Worm (Caenorhabditis elegans) whole organism, L1 larva: ENCODE measurements around the gene rab-19.

ENCODE experiments used
- C04F5.9 ChIP-seq: sonication (generic microtip); optimal IDR thresholded peaks from 2 replicates; lab custom pipeline; 2016; ENCODE audit warnings: missing genetic modification characterization, missing compliant biosample characterization
- C34B4.2 ChIP-seq: sonication (generic microtip); optimal IDR thresholded peaks from 2 replicates; lab custom pipeline; 2017; ENCODE audit warnings: mild to moderate bottlenecking, missing genetic modification characterization, missing compliant biosample characterization
- F16B12.6 ChIP-seq: fragments of 150-350 bp; optimal IDR thresholded peaks from 2 replicates; lab custom pipeline; 2014; ENCODE audit warnings: missing biosample characterization, missing genetic modification characterization
- Y116A8C.19 ChIP-seq: sonication (generic microtip); optimal IDR thresholded peaks from 2 replicates; lab custom pipeline; 2016; ENCODE audit warnings: missing compliant biosample characterization, missing genetic modification characterization, borderline replicate concordance
- aha-1 ChIP-seq: fragments of 150-350 bp; optimal IDR thresholded peaks from 2 replicates; lab custom pipeline; 2014; ENCODE audit warnings: missing biosample characterization, missing genetic modification characterization
- alr-1 ChIP-seq: fragments of 200-800 bp; sonication (Bioruptor generic); optimal IDR thresholded peaks from 2 replicates; lab custom pipeline; 2018; ENCODE audit warnings: borderline replicate concordance, mild to moderate bottlenecking, missing genetic modification characterization, missing compliant biosample characterization
- aly-2 ChIP-seq: fragments of 150-350 bp; optimal IDR thresholded peaks from 2 replicates; lab custom pipeline; 2014; ENCODE audit warnings: missing biosample characterization, missing genetic modification characterization
- ama-1 ChIP-seq: fragments of 150-350 bp; optimal IDR thresholded peaks from 2 replicates; lab custom pipeline; 2014
- blmp-1 ChIP-seq: fragments of 150-350 bp; optimal IDR thresholded peaks from 2 replicates; lab custom pipeline; 2014; ENCODE audit warnings: missing biosample characterization, missing genetic modification characterization
- ceh-8 ChIP-seq: fragments of 200-800 bp; sonication (Bioruptor generic); optimal IDR thresholded peaks from 2 replicates; lab custom pipeline; 2018; ENCODE audit warnings: mild to moderate bottlenecking, missing genetic modification characterization, moderate library complexity, missing compliant biosample characterization
- ceh-82 ChIP-seq, 3 experiments: fragments of 150-350 bp in 1 of 3; sonication (generic microtip) in 2 of 3; optimal IDR thresholded peaks; 2 replicates each; lab custom pipeline; 2014 to 2017; ENCODE audit warnings: missing biosample characterization in 3 of 3, missing genetic modification characterization in 3 of 3
- ceh-88 ChIP-seq: fragments of 200-800 bp; sonication (Bioruptor generic); IDR thresholded peaks from 2 replicates; pipeline ENCODE4 v1.3.6; 2022; ENCODE audit warnings: missing genetic modification characterization, missing compliant biosample characterization
- ceh-90 ChIP-seq: sonication (generic microtip); optimal IDR thresholded peaks from 2 replicates; lab custom pipeline; 2016; ENCODE audit warnings: missing genetic modification characterization, missing compliant biosample characterization
- dpl-1 ChIP-seq, 3 experiments: fragments of 150-350 bp in 2 of 3; sonication (generic microtip) in 1 of 3; optimal IDR thresholded peaks; 2 replicates each; lab custom pipeline; 2014 to 2017; ENCODE audit warnings: missing biosample characterization in 3 of 3, missing genetic modification characterization in 3 of 3, missing genetic modification reagents in 3 of 3
- dsc-1 ChIP-seq: sonication (generic microtip); optimal IDR thresholded peaks from 2 replicates; lab custom pipeline; 2016; ENCODE audit warnings: mild to moderate bottlenecking, missing genetic modification characterization, missing compliant biosample characterization
- efl-3 ChIP-seq: fragments of 200-800 bp; sonication (Bioruptor generic); optimal IDR thresholded peaks from 2 replicates; lab custom pipeline; 2018; ENCODE audit warnings: mild to moderate bottlenecking, missing genetic modification characterization, missing compliant biosample characterization
- egl-13 ChIP-seq: sonication (generic microtip); optimal IDR thresholded peaks from 2 replicates; lab custom pipeline; 2016; ENCODE audit warnings: missing genotype, missing genetic modification reagents, missing genetic modification characterization, missing compliant biosample characterization
- egl-27 ChIP-seq, 2 experiments: fragments of 150-350 bp in 1 of 2; sonication (generic microtip); optimal IDR thresholded peaks; 3 replicates each; lab custom pipeline; 2017 to 2018; ENCODE audit warnings: missing biosample characterization in 2 of 2, missing genetic modification characterization in 2 of 2, missing genetic modification reagents in 2 of 2
- elt-3 ChIP-seq, 6 experiments: fragments of 150-350 bp in 1 of 6; sonication (generic microtip); optimal IDR thresholded peaks; 2 replicates each; lab custom pipeline; 2017 to 2018; ENCODE audit warnings: missing biosample characterization in 6 of 6, missing genetic modification characterization in 6 of 6, inconsistent platforms in 1 of 6
- ets-5 ChIP-seq: fragments of 200-800 bp; sonication (Bioruptor generic); IDR thresholded peaks from 2 replicates; pipeline ENCODE4 v1.3.6; 2022; ENCODE audit warnings: missing genetic modification characterization, missing compliant biosample characterization
- fkh-4 ChIP-seq: sonication (generic microtip); optimal IDR thresholded peaks from 2 replicates; lab custom pipeline; 2016; ENCODE audit warnings: missing compliant biosample characterization, missing genetic modification characterization, borderline replicate concordance
- fos-1 ChIP-seq: fragments of 150-350 bp; optimal IDR thresholded peaks from 2 replicates; lab custom pipeline; 2014; ENCODE audit warnings: missing biosample characterization, missing genetic modification characterization
- hlh-4 ChIP-seq: sonication (generic microtip); optimal IDR thresholded peaks from 2 replicates; lab custom pipeline; 2016; ENCODE audit warnings: mild to moderate bottlenecking, missing genetic modification characterization, missing compliant biosample characterization
- hpl-2 ChIP-seq: fragments of 150-350 bp; optimal IDR thresholded peaks from 2 replicates; lab custom pipeline; 2014; ENCODE audit warnings: missing biosample characterization, missing genetic modification reagents, missing genetic modification characterization
- irx-1 ChIP-seq: sonication (generic microtip); optimal IDR thresholded peaks from 2 replicates; lab custom pipeline; 2016; ENCODE audit warnings: missing genetic modification characterization, missing compliant biosample characterization
- lin-13 ChIP-seq: fragments of 150-350 bp; optimal IDR thresholded peaks from 2 replicates; lab custom pipeline; 2014; ENCODE audit warnings: missing biosample characterization, missing genetic modification reagents, missing genetic modification characterization
- lin-15B ChIP-seq: fragments of 150-350 bp; sonication (generic microtip); optimal IDR thresholded peaks from 3 replicates; lab custom pipeline; 2014; ENCODE audit warnings: missing biosample characterization, missing genetic modification characterization
- lin-35 ChIP-seq, 2 experiments: fragments of 150-350 bp; optimal IDR thresholded peaks; 2 replicates each; lab custom pipeline; 2014; ENCODE audit warnings: missing biosample characterization in 2 of 2, missing genetic modification characterization in 2 of 2, missing genetic modification reagents in 2 of 2
- lin-39 ChIP-seq: fragments of 150-350 bp; optimal IDR thresholded peaks from 2 replicates; lab custom pipeline; 2014; ENCODE audit warnings: missing biosample characterization, missing genetic modification reagents, missing genetic modification characterization
- mab-9 ChIP-seq: fragments of 200-800 bp; sonication (Bioruptor generic); IDR thresholded peaks from 2 replicates; pipeline ENCODE4 v1.3.6; 2022; ENCODE audit warnings: missing genetic modification reagents, missing genetic modification characterization, missing compliant biosample characterization
- mef-2 ChIP-seq: fragments of 150-350 bp; optimal IDR thresholded peaks from 2 replicates; lab custom pipeline; 2014; ENCODE audit warnings: missing biosample characterization, missing genetic modification characterization
- nhr-19 ChIP-seq: fragments of 200-800 bp; sonication (Bioruptor generic); conservative IDR thresholded peaks from 2 replicates; pipeline ENCODE4 v1.3.6; 2022; ENCODE audit warnings: missing genetic modification characterization, missing compliant biosample characterization
- nhr-20 ChIP-seq: sonication (generic microtip); optimal IDR thresholded peaks from 2 replicates; lab custom pipeline; 2016; ENCODE audit warnings: mild to moderate bottlenecking, missing genetic modification characterization, missing compliant biosample characterization
- nhr-237 ChIP-seq: fragments of 150-350 bp; optimal IDR thresholded peaks from 2 replicates; lab custom pipeline; 2014; ENCODE audit warnings: missing biosample characterization, missing genetic modification characterization
- nhr-28 ChIP-seq: fragments of 150-350 bp; optimal IDR thresholded peaks from 2 replicates; lab custom pipeline; 2014; ENCODE audit warnings: missing biosample characterization, missing genetic modification characterization
- nhr-71 ChIP-seq: sonication (generic microtip); optimal IDR thresholded peaks from 2 replicates; lab custom pipeline; 2016; ENCODE audit warnings: mild to moderate bottlenecking, missing genetic modification characterization, moderate library complexity, missing compliant biosample characterization
- nhr-76 ChIP-seq: sonication (generic microtip); optimal IDR thresholded peaks from 2 replicates; lab custom pipeline; 2017; ENCODE audit warnings: missing biosample characterization, missing genetic modification characterization
- nhr-77 ChIP-seq: fragments of 150-350 bp; optimal IDR thresholded peaks from 2 replicates; lab custom pipeline; 2014; ENCODE audit warnings: missing biosample characterization, missing genetic modification characterization
- nhr-85 ChIP-seq: sonication (generic microtip); peaks from one replicate; lab custom pipeline; 2016; ENCODE audit warnings: missing genetic modification characterization, inconsistent platforms, missing compliant biosample characterization
- nhr-90 ChIP-seq: sonication (generic microtip); optimal IDR thresholded peaks from 2 replicates; lab custom pipeline; 2016; ENCODE audit warnings: mild to moderate bottlenecking, missing genetic modification characterization, missing compliant biosample characterization; ENCODE audit not compliant: poor library complexity
- pag-3 ChIP-seq: sonication (generic microtip); optimal IDR thresholded peaks from 2 replicates; lab custom pipeline; 2017; ENCODE audit warnings: missing genetic modification characterization, mild to moderate bottlenecking, missing compliant biosample characterization, antibody characterized with exemption, borderline replicate concordance; ENCODE audit not compliant: insufficient read depth
- pax-3 ChIP-seq: fragments of 200-800 bp; sonication (Bioruptor generic); optimal IDR thresholded peaks from 2 replicates; lab custom pipeline; 2018; ENCODE audit warnings: mild to moderate bottlenecking, missing genetic modification characterization, moderate library complexity, missing compliant biosample characterization
- rnt-1 ChIP-seq: sonication (generic microtip); optimal IDR thresholded peaks from 2 replicates; lab custom pipeline; 2016; ENCODE audit warnings: mild to moderate bottlenecking, missing genetic modification characterization, moderate library complexity, missing compliant biosample characterization
- snu-23 ChIP-seq: sonication (generic microtip); optimal IDR thresholded peaks from 2 replicates; lab custom pipeline; 2016; ENCODE audit warnings: missing genetic modification characterization, missing compliant biosample characterization
- swsn-7 ChIP-seq: sonication (generic microtip); optimal IDR thresholded peaks from 2 replicates; lab custom pipeline; 2016; ENCODE audit warnings: missing genetic modification characterization, missing compliant biosample characterization
- tlp-1 ChIP-seq: fragments of 150-350 bp; optimal IDR thresholded peaks from 2 replicates; lab custom pipeline; 2014; ENCODE audit warnings: missing biosample characterization, missing genetic modification characterization
- unc-130 ChIP-seq: fragments of 150-350 bp; optimal IDR thresholded peaks from 2 replicates; lab custom pipeline; 2017; ENCODE audit warnings: missing biosample characterization, missing genetic modification characterization, inconsistent platforms
- unc-62 ChIP-seq: fragments of 150-350 bp; optimal IDR thresholded peaks from 2 replicates; lab custom pipeline; 2014; ENCODE audit warnings: missing biosample characterization, missing genetic modification reagents, missing genetic modification characterization
- unc-86 ChIP-seq: sonication (generic microtip); optimal IDR thresholded peaks from 2 replicates; lab custom pipeline; 2016; ENCODE audit warnings: missing genetic modification characterization, missing compliant biosample characterization
- zag-1 ChIP-seq: fragments of 150-350 bp; optimal IDR thresholded peaks from 2 replicates; lab custom pipeline; 2014; ENCODE audit warnings: missing biosample characterization, missing genetic modification characterization
- zip-4 ChIP-seq: fragments of 200-800 bp; sonication (Bioruptor generic); optimal IDR thresholded peaks from 2 replicates; lab custom pipeline; 2018; ENCODE audit warnings: mild to moderate bottlenecking, missing genetic modification characterization, moderate library complexity, missing compliant biosample characterization
- ztf-11 ChIP-seq, 2 experiments: sonication (generic microtip); optimal IDR thresholded peaks; 2 replicates each; lab custom pipeline; 2016 to 2017; ENCODE audit warnings: missing genetic modification characterization in 2 of 2, missing biosample characterization in 1 of 2, missing compliant biosample characterization in 1 of 2
- ztf-4 ChIP-seq: fragments of 150-350 bp; optimal IDR thresholded peaks from 2 replicates; lab custom pipeline; 2014; ENCODE audit warnings: missing biosample characterization, missing genetic modification characterization

Gene rab-19

DNA sequence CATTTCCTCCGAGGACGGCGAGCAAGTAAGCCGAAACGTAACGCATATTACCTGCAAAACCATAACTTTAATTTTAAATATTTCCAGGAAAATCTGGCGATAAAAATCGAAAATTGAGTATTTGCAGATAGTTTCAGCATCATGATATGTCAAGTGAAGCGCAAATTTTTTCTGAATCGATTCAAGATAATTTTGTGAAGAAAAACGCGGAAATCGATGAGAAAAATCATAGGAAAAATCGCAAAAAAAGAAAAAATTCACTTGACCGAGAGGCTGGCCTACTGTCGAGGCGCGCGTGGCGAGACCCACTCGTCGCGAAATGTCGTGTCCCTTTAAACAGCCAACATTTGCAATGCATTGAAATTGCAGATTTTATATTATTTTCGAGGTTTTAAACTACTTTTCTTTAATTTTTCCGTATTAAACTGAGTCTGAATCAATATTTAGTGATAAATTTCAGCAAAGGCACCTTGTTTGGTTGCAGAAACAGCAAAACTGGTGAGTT is 13.9 kb downstream of the rab-19 start, which contains the start of the genes rla-2, popl-7 and Y62E10A.24 (continued):
- TF ChIP-seq ceh-90 (no peak), nhr-19 (GFP tag; lab: Robert Waterston, UW) (no peak), elt-3 (tag; optimal IDR thresholded peaks at IDR 0.05; lab: Kevin White, UChicago) (no peak), tlp-1 (tag; lab: Kevin White, UChicago) (no peak), snu-23 (peak; percentile 35), dsc-1 (tag; lab: Kevin White, UChicago) (no peak), aly-2 (tag; lab: Kevin White, UChicago) (no peak), nhr-90 (tag; lab: Kevin White, UChicago) (no peak), irx-1 (tag; lab: Kevin White, UChicago) (no peak), dpl-1 (GFP tag; optimal IDR thresholded peaks at IDR 0.05; lab: Kevin White, UChicago) (peak; percentile 6 to 39 (median 26)), fos-1 (tag; lab: Kevin White, UChicago) (no peak), efl-3 (GFP tag; lab: Kevin White, UChicago) (no peak), nhr-85 (tag; lab: Kevin White, UChicago) (no peak), ztf-4 (no peak), mab-9 (GFP tag; lab: Robert Waterston, UW) (no peak), zag-1 (no peak), rnt-1 (tag; lab: Kevin White, UChicago) (no peak), ceh-8 (GFP tag; lab: Kevin White, UChicago) (no peak), pax-3 (no peak), hlh-4 (tag; lab: Kevin White, UChicago) (no peak), nhr-28 (tag; lab: Kevin White, UChicago) (no peak), ceh-82 (tag; optimal IDR thresholded peaks at IDR 0.05; lab: Kevin White, UChicago) (peak in 2 of 3 experiments; percentile 10 to 33), unc-130 (peak; percentile 14), lin-13 (GFP tag; lab: Kevin White, UChicago) (no peak), mef-2 (tag; lab: Kevin White, UChicago) (no peak), nhr-20 (tag; lab: Kevin White, UChicago) (no peak), egl-27 (tag; optimal IDR thresholded peaks at IDR 0.05; lab: Kevin White, UChicago) (no peak), ztf-11 (tag; optimal IDR thresholded peaks at IDR 0.05; lab: Kevin White, UChicago) (no peak), nhr-77 (tag; lab: Kevin White, UChicago) (no peak), aha-1 (no peak), lin-35 (GFP tag; optimal IDR thresholded peaks at IDR 0.05; lab: Kevin White, UChicago) (peak; percentile 40 to 71), nhr-237 (tag; lab: Kevin White, UChicago) (no peak), lin-39 (no peak), Y116A8C.19 (tag; lab: Kevin White, UChicago) (no peak), ets-5 (no peak), egl-13 (tag; lab: Kevin White, UChicago) (no peak), fkh-4 (tag; lab: Kevin White, UChicago) (no peak), pag-3 (tag; lab: Kevin White, UChicago) (no peak), F16B12.6 (no peak), nhr-76 (tag; lab: Kevin White, UChicago) (no peak), unc-62 (GFP tag; lab: Kevin White, UChicago) (no peak), ama-1 (lab: Kevin White, UChicago) (no peak), blmp-1 (tag; lab: Kevin White, UChicago) (peak; percentile 28), C34B4.2 (no peak), nhr-71 (tag; lab: Kevin White, UChicago) (no peak), hpl-2 (GFP tag; lab: Kevin White, UChicago) (no peak), alr-1 (tag; lab: Kevin White, UChicago) (no peak), C04F5.9 (tag; lab: Kevin White, UChicago) (no peak), ceh-88 (GFP tag; lab: Robert Waterston, UW) (no peak), lin-15B (tag; lab: Kevin White, UChicago) (no peak), swsn-7 (tag; lab: Kevin White, UChicago) (no peak), unc-86 (tag; lab: Kevin White, UChicago) (no peak), zip-4 (no peak)
